Worm (Caenorhabditis elegans) whole organism, L3 larva: ENCODE results near the gene popl-5.

Experiments
- ama-1 ChIP-seq: fragments of 150-350 bp; optimal IDR thresholded peaks from 2 replicates; lab custom pipeline; 2018
- ceh-82 ChIP-seq: fragments of 150-350 bp; optimal IDR thresholded peaks from 2 replicates; lab custom pipeline; 2014; ENCODE audit warnings: missing biosample characterization, missing genetic modification characterization
- hmg-11 ChIP-seq: sonication (generic microtip); optimal IDR thresholded peaks from 2 replicates; lab custom pipeline; 2016; ENCODE audit warnings: missing genetic modification characterization, missing compliant biosample characterization
- mdl-1 ChIP-seq: fragments of 150-350 bp; optimal IDR thresholded peaks from 2 replicates; lab custom pipeline; 2014; ENCODE audit warnings: missing biosample characterization, missing genetic modification characterization
- nhr-11 ChIP-seq: fragments of 150-350 bp; optimal IDR thresholded peaks from 2 replicates; lab custom pipeline; 2014; ENCODE audit warnings: missing biosample characterization, missing genetic modification characterization
- nhr-76 ChIP-seq: fragments of 150-350 bp; sonication (generic microtip); optimal IDR thresholded peaks from 5 replicates; lab custom pipeline; 2014; ENCODE audit warnings: missing biosample characterization, missing genetic modification characterization

ce11 chrIII:11526396-11526795 lies 39.3 kb upstream of the popl-5 start, which contains the start of gene xpb-1:
- TF ChIP-seq ama-1 (lab: Kevin White, UChicago), result no peak
- TF ChIP-seq hmg-11 (tag; lab: Kevin White, UChicago), result peak; percentile 29
- TF ChIP-seq ceh-82 (tag; lab: Kevin White, UChicago), result no peak
- TF ChIP-seq nhr-11, result no peak
- no peak for TF ChIP-seq nhr-76 (tag; lab: Kevin White, UChicago)
- TF ChIP-seq mdl-1 (tag; lab: Kevin White, UChicago), result no peak
